Fruit fly (Drosophila melanogaster) whole organism, wandering third instar larva: ENCODE measurements around the gene Tfb5.

Experiments
- Abd-B ChIP-seq: fragments of >200 bp; optimal IDR thresholded peaks from 2 replicates; lab custom pipeline; 2017; ENCODE audit warnings: missing biosample characterization, missing genetic modification characterization
- CG32264 ChIP-seq: fragments of 200-800 bp; sonication (Bioruptor generic); optimal IDR thresholded peaks from 2 replicates; lab custom pipeline; 2016; ENCODE audit warnings: missing biosample characterization, missing genetic modification characterization
- CG9705 ChIP-seq: fragments of 200-800 bp; sonication (Bioruptor generic); optimal IDR thresholded peaks from 2 replicates; lab custom pipeline; 2018; ENCODE audit warnings: missing biosample characterization, mild to moderate bottlenecking, missing genetic modification characterization
- CrebA ChIP-seq: fragments of 200-800 bp; sonication (Bioruptor generic); optimal IDR thresholded peaks from 2 replicates; lab custom pipeline; 2016; ENCODE audit warnings: missing biosample characterization, mild to moderate bottlenecking, missing genetic modification characterization, borderline replicate concordance
- Dfd ChIP-seq: fragments of >200 bp; optimal IDR thresholded peaks from 2 replicates; lab custom pipeline; 2017; ENCODE audit warnings: missing biosample characterization, missing genetic modification characterization
- Dif ChIP-seq: fragments of 200-275, 200-300 bp; sonication (Bioruptor generic); optimal IDR thresholded peaks from 2 replicates; lab custom pipeline; 2018; ENCODE audit warnings: missing biosample characterization, missing genetic modification characterization; ENCODE audit not compliant: partially characterized antibody
- GATAd ChIP-seq: sonication (Bioruptor generic); optimal IDR thresholded peaks from 2 replicates; lab custom pipeline; 2016; ENCODE audit warnings: missing biosample characterization, missing genetic modification characterization
- HLH106 ChIP-seq: fragments of 200-800 bp; optimal IDR thresholded peaks from 3 replicates; lab custom pipeline; 2019; ENCODE audit warnings: missing biosample characterization, mild to moderate bottlenecking, missing genetic modification characterization, moderate library complexity
- Hnf4 ChIP-seq: fragments of 200-800 bp; sonication (Bioruptor generic); optimal IDR thresholded peaks from 2 replicates; lab custom pipeline; 2016; ENCODE audit warnings: missing biosample characterization, mild to moderate bottlenecking, missing genetic modification characterization
- Hr78 ChIP-seq: fragments of >200 bp; optimal IDR thresholded peaks from 2 replicates; lab custom pipeline; 2017; ENCODE audit warnings: missing biosample characterization, missing genetic modification characterization
- Hr83 ChIP-seq: fragments of 200-300 bp; sonication (Bioruptor generic); optimal IDR thresholded peaks from 2 replicates; lab custom pipeline; 2016; ENCODE audit warnings: missing biosample characterization, mild to moderate bottlenecking, missing genetic modification characterization, moderate library complexity; ENCODE audit not compliant: poor library complexity, severe bottlenecking
- Jra ChIP-seq: sonication (Bioruptor generic); optimal IDR thresholded peaks from 2 replicates; lab custom pipeline; 2016; ENCODE audit warnings: missing biosample characterization, missing genetic modification characterization
- Mio ChIP-seq: sonication (Bioruptor generic); optimal IDR thresholded peaks from 2 replicates; lab custom pipeline; 2016; ENCODE audit warnings: missing biosample characterization, missing genetic modification characterization
- Myc ChIP-seq: fragments of >200 bp; optimal IDR thresholded peaks from 2 replicates; lab custom pipeline; 2017
- N ChIP-seq: fragments of >200 bp; optimal IDR thresholded peaks from 2 replicates; lab custom pipeline; 2018; ENCODE audit warnings: missing biosample characterization, missing external identifiers, missing genetic modification characterization
- OdsH ChIP-seq: fragments of 200-800 bp; sonication (Bioruptor generic); optimal IDR thresholded peaks from 2 replicates; lab custom pipeline; 2016; ENCODE audit warnings: missing biosample characterization, mild to moderate bottlenecking, missing genetic modification characterization
- Rel ChIP-seq, 2 experiments: fragments of 200-800 bp; sonication (Bioruptor generic) in 1 of 2; optimal IDR thresholded peaks; 2 replicates in 1 of 2; 3 replicates in 1 of 2; lab custom pipeline; 2016 to 2019; ENCODE audit warnings: mild to moderate bottlenecking in 2 of 2, missing biosample characterization in 2 of 2, missing genetic modification characterization in 2 of 2, moderate library complexity in 1 of 2
- Sp1 ChIP-seq: fragments of 200-800 bp; sonication (Bioruptor generic); optimal IDR thresholded peaks from 3 replicates; lab custom pipeline; 2019; ENCODE audit warnings: missing biosample characterization, mild to moderate bottlenecking, missing genetic modification characterization, moderate library complexity
- Vsx2 ChIP-seq: fragments of 200-300, 225-300 bp; sonication (Bioruptor generic); optimal IDR thresholded peaks from 2 replicates; lab custom pipeline; 2018; ENCODE audit warnings: missing biosample characterization, missing genetic modification characterization; ENCODE audit not compliant: partially characterized antibody
- br ChIP-seq: fragments of 200-800 bp; sonication (Bioruptor generic); optimal IDR thresholded peaks from 2 replicates; lab custom pipeline; 2016; ENCODE audit warnings: missing biosample characterization, missing genetic modification characterization
- brk ChIP-seq: fragments of 200-800 bp; sonication (Bioruptor generic); optimal IDR thresholded peaks from 2 replicates; lab custom pipeline; 2016; ENCODE audit warnings: missing biosample characterization, mild to moderate bottlenecking, missing genetic modification characterization
- dl ChIP-seq, 2 experiments: fragments of 175-275, 200-275 bp in 1 of 2; fragments of 200-275 bp in 1 of 2; sonication (Bioruptor generic); optimal IDR thresholded peaks; lab custom pipeline; 2018; ENCODE audit warnings: mild to moderate bottlenecking in 2 of 2, missing biosample characterization in 2 of 2, missing genetic modification characterization in 2 of 2, moderate library complexity in 2 of 2; ENCODE audit not compliant: partially characterized antibody in 2 of 2, insufficient read depth in 1 of 2
- dmrt93B ChIP-seq: fragments of 200-800 bp; sonication (Bioruptor generic); optimal IDR thresholded peaks from 2 replicates; lab custom pipeline; 2018; ENCODE audit warnings: missing biosample characterization, mild to moderate bottlenecking, missing genetic modification characterization
- dsf ChIP-seq: sonication (Bioruptor generic); optimal IDR thresholded peaks from 2 replicates; lab custom pipeline; 2016; ENCODE audit warnings: missing biosample characterization, missing genetic modification characterization, borderline replicate concordance
- ey ChIP-seq: fragments of 200-800 bp; sonication (Bioruptor generic); optimal IDR thresholded peaks from 2 replicates; lab custom pipeline; 2016; ENCODE audit warnings: missing biosample characterization, missing genetic modification characterization
- foxo ChIP-seq, 2 experiments: fragments of 200-800 bp; sonication (Bioruptor generic); optimal IDR thresholded peaks; 2 replicates in 1 of 2; 3 replicates in 1 of 2; lab custom pipeline; 2016 to 2017; ENCODE audit warnings: missing biosample characterization in 2 of 2, missing genetic modification characterization in 2 of 2
- fru ChIP-seq: fragments of 200-800 bp; sonication (Bioruptor generic); optimal IDR thresholded peaks from 3 replicates; lab custom pipeline; 2016; ENCODE audit warnings: missing biosample characterization, mild to moderate bottlenecking, missing genetic modification characterization
- h ChIP-seq: fragments of 200-800 bp; sonication (Bioruptor generic); optimal IDR thresholded peaks from 3 replicates; lab custom pipeline; 2016; ENCODE audit warnings: missing biosample characterization, mild to moderate bottlenecking, missing genetic modification characterization
- jim ChIP-seq: fragments of 175-275, 200-325 bp; sonication (Bioruptor generic); optimal IDR thresholded peaks from 2 replicates; lab custom pipeline; 2016; ENCODE audit warnings: missing biosample characterization, mild to moderate bottlenecking, missing genetic modification characterization
- lola ChIP-seq: fragments of >200 bp; optimal IDR thresholded peaks from 2 replicates; lab custom pipeline; 2017; ENCODE audit warnings: missing biosample characterization, missing genetic modification characterization
- pan ChIP-seq: fragments of >200 bp; optimal IDR thresholded peaks from 2 replicates; lab custom pipeline; 2017
- psq ChIP-seq: fragments of 200-800 bp; sonication (Bioruptor generic); optimal IDR thresholded peaks from 3 replicates; lab custom pipeline; 2017; ENCODE audit warnings: missing biosample characterization, mild to moderate bottlenecking, missing genetic modification characterization, moderate library complexity
- rgr ChIP-seq: fragments of 200-800 bp; sonication (Bioruptor generic); optimal IDR thresholded peaks from 3 replicates; lab custom pipeline; 2016; ENCODE audit warnings: missing biosample characterization, mild to moderate bottlenecking, missing genetic modification characterization
- sage ChIP-seq: fragments of 200-800 bp; sonication (Bioruptor generic); optimal IDR thresholded peaks from 2 replicates; lab custom pipeline; 2016; ENCODE audit warnings: missing biosample characterization, mild to moderate bottlenecking, missing genetic modification characterization
- sv ChIP-seq: fragments of 200-800 bp; sonication (Bioruptor generic); optimal IDR thresholded peaks from 3 replicates; lab custom pipeline; 2016; ENCODE audit warnings: missing biosample characterization, missing genetic modification characterization
- tai ChIP-seq: sonication (Bioruptor generic); optimal IDR thresholded peaks from 2 replicates; lab custom pipeline; 2016; ENCODE audit warnings: missing biosample characterization, missing genetic modification characterization
- usp ChIP-seq: fragments of >200 bp; optimal IDR thresholded peaks from 2 replicates; lab custom pipeline; 2017; ENCODE audit warnings: missing biosample characterization, missing genetic modification characterization
- woc ChIP-seq: sonication (Bioruptor generic); optimal IDR thresholded peaks from 2 replicates; lab custom pipeline; 2016; ENCODE audit warnings: missing biosample characterization, mild to moderate bottlenecking, missing genetic modification characterization

The Tfb5 gene

dm6 chr2L:5010784-5011260 lies at the start of gene Tfb5, which contains the start of the genes CG31917 and SelT:
TSS of gene Tfb5 (minus strand) at chr2L:5010834.
TSS of gene CG31917 (minus strand) at chr2L:5010834.
TSS of gene SelT (plus strand) at chr2L:5010922.
- TF ChIP-seq Abd-B: no peak
- no peak for TF ChIP-seq tai
- no peak for TF ChIP-seq GATAd
- TF ChIP-seq Hnf4 (GFP tag; lab: Kevin White, UChicago): no peak
- no peak for TF ChIP-seq Dfd (GFP tag; lab: Kevin White, UChicago)
- TF ChIP-seq Vsx2 (GFP tag; lab: Kevin White, UChicago): no peak
- TF ChIP-seq rgr (GFP tag; lab: Kevin White, UChicago): peak; percentile 75
- TF ChIP-seq lola: no peak
- no peak for TF ChIP-seq dmrt93B (GFP tag; lab: Kevin White, UChicago)
- peak; percentile 55 for TF ChIP-seq OdsH
- TF ChIP-seq CG9705 (GFP tag; lab: Kevin White, UChicago): peak; percentile 37
- TF ChIP-seq h (GFP tag; lab: Kevin White, UChicago): peak; percentile 79
- peak; percentile 72 for TF ChIP-seq ey (GFP tag; lab: Kevin White, UChicago)
- no peak for TF ChIP-seq jim
- no peak for TF ChIP-seq brk (GFP tag; lab: Kevin White, UChicago)
- peak; percentile 55 for TF ChIP-seq Sp1 (GFP tag; lab: Kevin White, UChicago)
- no peak for TF ChIP-seq Hr83
- TF ChIP-seq psq (GFP tag; lab: Kevin White, UChicago): peak; percentile 45
- TF ChIP-seq Hr78 (GFP tag; lab: Kevin White, UChicago): no peak
- peak; percentile 45 for TF ChIP-seq sv (GFP tag; lab: Kevin White, UChicago)
- no peak for TF ChIP-seq usp (GFP tag; lab: Kevin White, UChicago)
- TF ChIP-seq HLH106 (tag; lab: Kevin White, UChicago): peak; percentile 67
- TF ChIP-seq woc (GFP tag; lab: Kevin White, UChicago): peak; percentile 92
- TF ChIP-seq foxo (GFP tag; optimal IDR thresholded peaks at IDR 0.05; lab: Kevin White, UChicago): peak in 1 of 2 experiments; percentile 66
- no peak for TF ChIP-seq sage (GFP tag; lab: Kevin White, UChicago)
- TF ChIP-seq N (GFP tag; lab: Kevin White, UChicago): no peak
- no peak for TF ChIP-seq Mio
- peak; percentile 60 for TF ChIP-seq br (GFP tag; lab: Kevin White, UChicago)
- TF ChIP-seq Myc (lab: Kevin White, UChicago): peak; percentile 93
- no peak for TF ChIP-seq dl (GFP tag; optimal IDR thresholded peaks at IDR 0.05; lab: Kevin White, UChicago; ENCODE audit: insufficient read depth in 1 of 2, partially characterized antibody in 2 of 2)
- peak; percentile 46 for TF ChIP-seq CG32264 (GFP tag; lab: Kevin White, UChicago)
- TF ChIP-seq Dif (GFP tag; lab: Kevin White, UChicago): no peak
- TF ChIP-seq fru: peak; percentile 52
- TF ChIP-seq pan (lab: Kevin White, UChicago): no peak
- TF ChIP-seq Jra (GFP tag; lab: Kevin White, UChicago): no peak
- no peak for TF ChIP-seq Rel (GFP tag; optimal IDR thresholded peaks at IDR 0.05; lab: Kevin White, UChicago)
- no peak for TF ChIP-seq Rel (tag; optimal IDR thresholded peaks at IDR 0.05; lab: Kevin White, UChicago)
- no peak for TF ChIP-seq CrebA (GFP tag; lab: Kevin White, UChicago)
- no peak for TF ChIP-seq dsf (GFP tag; lab: Kevin White, UChicago)

- TF ChIP-seq usp (GFP tag; lab: Kevin White, UChicago) (no peak), rgr (GFP tag; lab: Kevin White, UChicago) (peak; percentile 42), Abd-B (no peak), sv (GFP tag; lab: Kevin White, UChicago) (peak; percentile 26), brk (GFP tag; lab: Kevin White, UChicago) (peak; percentile 54), CG32264 (GFP tag; lab: Kevin White, UChicago) (no peak), Hnf4 (GFP tag; lab: Kevin White, UChicago) (peak; percentile 10), Hr83 (peak; percentile 5), Vsx2 (GFP tag; lab: Kevin White, UChicago) (no peak), lola (no peak), Mio (no peak), CG9705 (GFP tag; lab: Kevin White, UChicago) (peak; percentile 43), h (GFP tag; lab: Kevin White, UChicago) (peak; percentile 69), GATAd (no peak), Rel (GFP tag; optimal IDR thresholded peaks at IDR 0.05; lab: Kevin White, UChicago) (no peak), Rel (tag; optimal IDR thresholded peaks at IDR 0.05; lab: Kevin White, UChicago) (no peak), woc (GFP tag; lab: Kevin White, UChicago) (peak; percentile 81), Sp1 (GFP tag; lab: Kevin White, UChicago) (peak; percentile 73), Myc (lab: Kevin White, UChicago) (peak; percentile 91), HLH106 (tag; lab: Kevin White, UChicago) (peak; percentile 69), N (GFP tag; lab: Kevin White, UChicago) (no peak), tai (no peak), OdsH (no peak), CrebA (GFP tag; lab: Kevin White, UChicago) (no peak), dl (GFP tag; optimal IDR thresholded peaks at IDR 0.05; lab: Kevin White, UChicago; ENCODE audit: insufficient read depth in 1 of 2, partially characterized antibody in 2 of 2) (no peak), dmrt93B (GFP tag; lab: Kevin White, UChicago) (peak; percentile 39), foxo (GFP tag; optimal IDR thresholded peaks at IDR 0.05; lab: Kevin White, UChicago) (peak in 1 of 2 experiments; percentile 74), psq (GFP tag; lab: Kevin White, UChicago) (peak; percentile 41), Dif (GFP tag; lab: Kevin White, UChicago) (no peak), ey (GFP tag; lab: Kevin White, UChicago) (peak; percentile 8), br (GFP tag; lab: Kevin White, UChicago) (peak; percentile 43), fru (peak; percentile 66), Jra (GFP tag; lab: Kevin White, UChicago) (peak; percentile 66), Hr78 (GFP tag; lab: Kevin White, UChicago) (no peak)
Observed at dm6 chr2L:5059645-5060254, 49.1 kb upstream of the Tfb5 start, which contains the start of gene Rpn11. TSS of gene Rpn11 (minus strand) at chr2L:5059790.
